Worm (Caenorhabditis elegans) whole organism, L4 larva: ENCODE data around the gene fip-3.

Experiments
- F37D6.2 ChIP-seq: sonication (generic microtip); optimal IDR thresholded peaks from 2 replicates; lab custom pipeline; 2016; ENCODE audit warnings: mild to moderate bottlenecking, missing genetic modification characterization, missing compliant biosample characterization
- F49E8.2 ChIP-seq: sonication (generic microtip); optimal IDR thresholded peaks from 2 replicates; lab custom pipeline; 2016; ENCODE audit warnings: missing compliant biosample characterization, mild to moderate bottlenecking, missing genetic modification characterization, borderline replicate concordance
- T20F7.1 ChIP-seq: fragments of 200-800 bp; sonication (Bioruptor generic); optimal IDR thresholded peaks from 2 replicates; lab custom pipeline; 2018; ENCODE audit warnings: mild to moderate bottlenecking, missing genetic modification characterization, missing compliant biosample characterization
- T26A8.4 ChIP-seq: fragments of 200-800 bp; sonication (Bioruptor generic); IDR thresholded peaks from 2 replicates; pipeline ENCODE4 v1.3.6; 2022; ENCODE audit warnings: missing genetic modification characterization, missing compliant biosample characterization
- Y5F2A.4 ChIP-seq: fragments of 200-800 bp; sonication (Bioruptor generic); optimal IDR thresholded peaks from 2 replicates; lab custom pipeline; 2018; ENCODE audit warnings: mild to moderate bottlenecking, missing genetic modification characterization, missing compliant biosample characterization
- ZK546.5 ChIP-seq, 2 experiments: sonication (generic microtip); optimal IDR thresholded peaks; 2 replicates each; lab custom pipeline; 2017; ENCODE audit warnings: missing biosample characterization in 2 of 2, missing genetic modification characterization in 2 of 2
- aha-1 ChIP-seq: fragments of 150-350 bp; peaks from one replicate; lab custom pipeline; 2014; ENCODE audit warnings: missing biosample characterization, missing genetic modification characterization
- arid-1 ChIP-seq: fragments of 200-800 bp; sonication (Bioruptor generic); conservative IDR thresholded peaks from 2 replicates; pipeline ENCODE4 v1.3.6; 2022; ENCODE audit warnings: missing genetic modification reagents, missing genetic modification characterization, missing compliant biosample characterization
- attf-4 ChIP-seq: sonication (generic microtip); optimal IDR thresholded peaks from 3 replicates; lab custom pipeline; 2017; ENCODE audit warnings: missing biosample characterization, missing genetic modification characterization
- ceh-32 ChIP-seq: sonication (generic microtip); optimal IDR thresholded peaks from 2 replicates; lab custom pipeline; 2016; ENCODE audit warnings: mild to moderate bottlenecking, missing genetic modification characterization, missing compliant biosample characterization; ENCODE audit not compliant: poor library complexity
- ceh-44 ChIP-seq: fragments of 200-800 bp; sonication (Bioruptor generic); IDR thresholded peaks from 2 replicates; pipeline ENCODE4 v1.3.6; 2022; ENCODE audit warnings: missing genetic modification reagents, missing genetic modification characterization, missing compliant biosample characterization
- ceh-62 ChIP-seq: sonication (generic microtip); optimal IDR thresholded peaks from 2 replicates; lab custom pipeline; 2017; ENCODE audit warnings: missing biosample characterization, missing genetic modification characterization
- ctbp-1 ChIP-seq: fragments of 200-800 bp; sonication (Bioruptor generic); IDR thresholded peaks from 2 replicates; pipeline ENCODE4 v1.3.6; 2022; ENCODE audit warnings: missing genetic modification reagents, missing genetic modification characterization, missing compliant biosample characterization
- daf-12 ChIP-seq: fragments of 150-350 bp; optimal IDR thresholded peaks from 2 replicates; lab custom pipeline; 2014; ENCODE audit warnings: missing biosample characterization, missing genetic modification reagents, missing genetic modification characterization
- daf-8 ChIP-seq: fragments of 200-800 bp; sonication (Bioruptor generic); IDR thresholded peaks from 2 replicates; pipeline ENCODE4 v1.3.6; 2022; ENCODE audit warnings: missing genetic modification characterization, missing compliant biosample characterization
- dmd-6 ChIP-seq: fragments of 200-800 bp; sonication (Bioruptor generic); IDR thresholded peaks from 2 replicates; pipeline ENCODE4 v1.3.6; 2022; ENCODE audit warnings: missing genetic modification reagents, missing genetic modification characterization, missing compliant biosample characterization
- dmd-9 ChIP-seq: fragments of 200-800 bp; sonication (Bioruptor generic); IDR thresholded peaks from 2 replicates; pipeline ENCODE4 v1.3.6; 2022; ENCODE audit warnings: missing genetic modification reagents, missing genetic modification characterization, missing compliant biosample characterization
- dve-1 ChIP-seq: sonication (generic microtip); optimal IDR thresholded peaks from 2 replicates; lab custom pipeline; 2017; ENCODE audit warnings: antibody characterized with exemption, mild to moderate bottlenecking, missing genetic modification characterization, missing compliant biosample characterization; ENCODE audit not compliant: insufficient read depth
- gei-8 ChIP-seq: fragments of 200-800 bp; sonication (Bioruptor generic); optimal IDR thresholded peaks from 2 replicates; lab custom pipeline; 2018; ENCODE audit warnings: mild to moderate bottlenecking, missing genetic modification characterization, missing compliant biosample characterization
- hif-1 ChIP-seq, 2 experiments: sonication (generic microtip); optimal IDR thresholded peaks; 2 replicates each; lab custom pipeline; 2016 to 2017; ENCODE audit warnings: missing compliant biosample characterization in 2 of 2, missing genetic modification characterization in 2 of 2, missing genetic modification reagents in 2 of 2, missing genotype in 2 of 2, mild to moderate bottlenecking in 1 of 2
- hlh-11 ChIP-seq: fragments of 200-800 bp; sonication (Bioruptor generic); optimal IDR thresholded peaks from 2 replicates; lab custom pipeline; 2018; ENCODE audit warnings: mild to moderate bottlenecking, missing genetic modification characterization, missing compliant biosample characterization
- hlh-30 ChIP-seq: sonication (generic microtip); optimal IDR thresholded peaks from 2 replicates; lab custom pipeline; 2017; ENCODE audit warnings: antibody characterized with exemption, mild to moderate bottlenecking, missing genetic modification characterization, missing compliant biosample characterization; ENCODE audit not compliant: insufficient read depth
- lin-1 ChIP-seq: fragments of 200-800 bp; sonication (Bioruptor generic); IDR thresholded peaks from 2 replicates; pipeline ENCODE4 v1.3.6; 2022; ENCODE audit warnings: missing genetic modification reagents, missing genetic modification characterization, missing compliant biosample characterization
- lin-29 ChIP-seq: fragments of 200-800 bp; sonication (Bioruptor generic); IDR thresholded peaks from 2 replicates; pipeline ENCODE4 v1.3.6; 2022; ENCODE audit warnings: missing genetic modification reagents, missing genetic modification characterization, missing compliant biosample characterization
- lin-38 ChIP-seq: fragments of 200-800 bp; sonication (Bioruptor generic); IDR thresholded peaks from 2 replicates; pipeline ENCODE4 v1.3.6; 2022; ENCODE audit warnings: missing genetic modification reagents, missing genetic modification characterization, missing compliant biosample characterization
- mdl-1 ChIP-seq, 2 experiments: fragments of 150-350 bp in 1 of 2; sonication (generic microtip) in 1 of 2; optimal IDR thresholded peaks; 2 replicates each; lab custom pipeline; 2014 to 2017; ENCODE audit warnings: missing biosample characterization in 2 of 2, missing genetic modification characterization in 2 of 2
- mes-2 ChIP-seq: sonication (generic microtip); optimal IDR thresholded peaks from 2 replicates; lab custom pipeline; 2016; ENCODE audit warnings: missing genotype, mild to moderate bottlenecking, missing genetic modification characterization, missing compliant biosample characterization; ENCODE audit not compliant: poor library complexity, severe bottlenecking
- mxl-3 ChIP-seq: fragments of 200-800 bp; sonication (Bioruptor generic); optimal IDR thresholded peaks from 2 replicates; lab custom pipeline; 2018; ENCODE audit warnings: mild to moderate bottlenecking, missing genetic modification characterization, missing compliant biosample characterization
- nhr-10 ChIP-seq: fragments of 150-350 bp; optimal IDR thresholded peaks from 2 replicates; lab custom pipeline; 2014; ENCODE audit warnings: missing biosample characterization, missing genetic modification characterization
- nhr-237 ChIP-seq: sonication (generic microtip); optimal IDR thresholded peaks from 2 replicates; lab custom pipeline; 2017; ENCODE audit warnings: missing biosample characterization, missing genetic modification characterization
- nhr-76 ChIP-seq: fragments of 150-350 bp; optimal IDR thresholded peaks from 2 replicates; lab custom pipeline; 2014; ENCODE audit warnings: missing biosample characterization, missing genetic modification characterization
- rbr-2 ChIP-seq: sonication (generic microtip); optimal IDR thresholded peaks from 2 replicates; lab custom pipeline; 2016; ENCODE audit warnings: missing genotype, missing genetic modification characterization, missing compliant biosample characterization
- snpc-1.2 ChIP-seq: fragments of 200-800 bp; sonication (Bioruptor generic); IDR thresholded peaks from 2 replicates; pipeline ENCODE4 v1.3.6; 2022; ENCODE audit warnings: missing genetic modification reagents, missing genetic modification characterization, missing compliant biosample characterization
- snpc-4 ChIP-seq: fragments of 150-350 bp; optimal IDR thresholded peaks from 2 replicates; lab custom pipeline; 2014; ENCODE audit warnings: missing biosample characterization, missing genetic modification characterization
- spr-3 ChIP-seq: fragments of 200-800 bp; sonication (Bioruptor generic); optimal IDR thresholded peaks from 2 replicates; lab custom pipeline; 2018; ENCODE audit warnings: mild to moderate bottlenecking, missing genetic modification characterization, missing compliant biosample characterization
- zfp-3 ChIP-seq: fragments of 200-800 bp; sonication (Bioruptor generic); conservative IDR thresholded peaks from 2 replicates; pipeline ENCODE4 v1.3.6; 2022; ENCODE audit warnings: missing genetic modification reagents, missing genetic modification characterization, missing compliant biosample characterization
- ztf-11 ChIP-seq: fragments of 150-350 bp; optimal IDR thresholded peaks from 2 replicates; lab custom pipeline; 2014; ENCODE audit warnings: missing biosample characterization, missing genetic modification characterization

The fip-3 gene

ce11 chrIII:8621982-8622381, 32.7 kb upstream of the fip-3 start (continued):
- no peak for TF ChIP-seq F37D6.2 (tag; lab: Kevin White, UChicago)
- no peak for TF ChIP-seq aha-1
- TF ChIP-seq, all 104 proteins: peak for 0

DNA sequence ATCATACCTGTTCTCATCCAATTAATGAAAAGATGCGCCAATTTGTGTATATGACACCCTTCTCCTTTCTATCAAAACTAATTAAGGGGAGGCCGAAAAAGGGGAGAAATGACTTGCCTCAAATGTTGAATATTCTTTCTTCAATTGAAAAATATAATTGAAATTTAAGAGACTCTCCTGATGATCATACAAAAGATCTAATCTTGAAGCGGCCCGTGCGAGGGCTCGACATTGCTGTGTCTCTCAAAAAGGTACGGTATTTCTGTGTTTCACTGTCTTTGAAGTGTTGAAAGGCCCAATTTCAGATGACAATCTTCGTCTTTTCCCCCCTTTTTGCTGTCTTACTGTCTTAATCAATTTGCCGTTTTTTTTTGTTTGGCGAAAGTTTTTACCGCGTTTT, 31.7 kb upstream of the fip-3 start:
- TF ChIP-seq mdl-1 (tag; optimal IDR thresholded peaks at IDR 0.05; lab: Kevin White, UChicago) (no peak), ctbp-1 (GFP tag; lab: Robert Waterston, UW) (no peak), dve-1 (no peak), ceh-62 (tag; lab: Kevin White, UChicago) (no peak), arid-1 (GFP tag; lab: Robert Waterston, UW) (no peak), mxl-3 (GFP tag; lab: Kevin White, UChicago) (no peak), nhr-76 (tag; lab: Kevin White, UChicago) (no peak), lin-1 (GFP tag; lab: Robert Waterston, UW) (no peak), hif-1 (tag; optimal IDR thresholded peaks at IDR 0.05; lab: Kevin White, UChicago) (no peak), lin-38 (GFP tag; lab: Robert Waterston, UW) (no peak), mes-2 (no peak), T20F7.1 (GFP tag; lab: Kevin White, UChicago) (no peak), daf-12 (no peak), hlh-11 (tag; lab: Kevin White, UChicago) (no peak), Y5F2A.4 (GFP tag; lab: Kevin White, UChicago) (no peak), spr-3 (GFP tag; lab: Kevin White, UChicago) (no peak)
- TF ChIP-seq, all 104 proteins: peak for 0

DNA sequence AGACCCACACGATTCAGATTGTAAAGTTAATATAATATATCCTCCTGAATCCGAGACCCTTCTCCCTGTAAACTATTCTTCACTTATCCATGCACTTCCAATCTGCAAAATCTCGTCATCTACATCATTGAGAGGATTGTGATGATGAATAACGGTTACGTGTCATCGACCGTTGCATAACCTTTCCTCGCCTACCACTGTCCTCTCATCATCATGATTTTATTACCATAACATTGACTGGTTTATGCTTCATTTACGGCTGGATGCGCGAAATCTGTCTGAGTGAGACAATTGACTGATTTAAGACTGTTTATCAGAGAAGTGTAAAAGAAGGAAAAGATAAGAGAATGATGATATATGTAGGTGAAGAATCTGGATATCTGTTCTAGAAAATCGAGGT, 31.0 kb upstream of the fip-3 start:
- TF ChIP-seq ceh-44 (GFP tag; lab: Robert Waterston, UW), result no peak
- TF ChIP-seq aha-1, result no peak
- no peak for TF ChIP-seq mes-2
- TF ChIP-seq lin-29 (GFP tag; lab: Robert Waterston, UW), result no peak
- TF ChIP-seq ZK546.5 (tag; optimal IDR thresholded peaks at IDR 0.05; lab: Kevin White, UChicago), result no peak
- TF ChIP-seq ceh-32 (tag; lab: Kevin White, UChicago), result no peak
- TF ChIP-seq dmd-6 (GFP tag; lab: Robert Waterston, UW), result no peak
- no peak for TF ChIP-seq hlh-30 (tag; lab: Kevin White, UChicago)
- TF ChIP-seq rbr-2 (tag; lab: Kevin White, UChicago), result no peak
- no peak for TF ChIP-seq T20F7.1 (GFP tag; lab: Kevin White, UChicago)
- TF ChIP-seq gei-8 (GFP tag; lab: Kevin White, UChicago), result no peak
- TF ChIP-seq daf-8 (GFP tag; lab: Robert Waterston, UW), result no peak
- no peak for TF ChIP-seq snpc-1.2 (GFP tag; lab: Robert Waterston, UW)
- TF ChIP-seq nhr-10 (tag; lab: Kevin White, UChicago), result no peak
- no peak for TF ChIP-seq F49E8.2 (tag; lab: Kevin White, UChicago)
- TF ChIP-seq nhr-237, result no peak
- TF ChIP-seq T26A8.4, result no peak

DNA sequence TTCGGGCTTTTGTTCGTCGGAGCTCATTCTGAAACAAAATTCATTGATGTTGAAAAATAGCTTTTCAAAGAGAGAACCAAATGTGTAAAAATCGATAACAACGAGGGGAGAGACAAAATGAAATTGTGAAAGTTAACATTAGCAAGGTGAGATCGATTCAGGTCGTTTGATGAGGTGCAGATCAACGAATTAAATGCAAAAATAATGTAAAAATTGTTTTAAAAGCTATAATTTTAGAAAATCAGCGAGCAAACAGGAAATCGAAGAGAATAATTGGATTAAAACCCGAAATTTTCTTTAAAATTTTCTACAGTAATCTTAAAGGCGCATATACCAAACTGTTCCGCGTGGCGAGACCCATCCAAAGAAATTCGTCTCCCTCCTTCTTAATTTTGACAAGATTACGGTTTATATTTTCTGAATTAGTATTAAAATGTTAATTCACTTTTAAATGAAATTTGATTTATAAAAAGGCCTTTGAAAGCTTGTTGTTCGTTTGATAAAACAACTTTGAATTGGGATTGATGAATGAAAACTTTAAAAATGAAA, 29.2 kb upstream of the fip-3 start, which contains the start of gene C13G5.2:
Gene C13G5.2, minus strand, starts transcription at position 51 of the 549 bp plus-strand sequence.
- TF ChIP-seq dmd-9, result no peak
- no peak for TF ChIP-seq mxl-3 (GFP tag; lab: Kevin White, UChicago)
- TF ChIP-seq ztf-11, result no peak
- TF ChIP-seq snpc-4, result no peak
- no peak for TF ChIP-seq zfp-3 (GFP tag; lab: Robert Waterston, UW)
- no peak for TF ChIP-seq attf-4 (tag; lab: Kevin White, UChicago)
- no peak for TF ChIP-seq gei-8 (GFP tag; lab: Kevin White, UChicago)
